Worm (Caenorhabditis elegans): ENCODE measurements around the gene acr-7.

DNA sequence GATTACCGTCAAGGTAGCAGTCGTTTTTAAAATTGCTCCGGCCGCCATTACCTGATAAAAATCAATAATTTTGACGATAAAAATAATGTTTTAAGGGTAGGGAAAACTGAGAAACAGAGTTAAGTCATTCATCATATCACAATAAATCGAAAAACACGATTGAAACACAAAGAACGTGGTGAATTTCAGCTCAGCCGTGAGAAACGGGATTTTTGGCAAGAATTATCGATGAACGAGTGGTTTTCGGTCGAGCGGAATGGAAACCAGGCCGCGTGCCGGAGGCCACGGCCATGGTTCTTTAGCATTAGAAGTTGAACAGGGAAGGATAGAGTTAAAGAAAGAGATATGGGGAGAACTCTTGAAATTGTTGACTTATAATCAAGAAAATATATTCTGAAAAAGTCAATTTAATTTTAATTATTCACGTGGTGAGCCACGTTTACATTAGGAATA lies 29.7 kb upstream of the acr-7 start, which contains the start of the genes vha-4 and T01H3.5:
- TF ChIP-seq C38D4.7 (GFP tag; optimal IDR thresholded peaks at IDR 0.05): no peak
- TF ChIP-seq lin-11 (tag; optimal IDR thresholded peaks at IDR 0.05): no peak
